Worm (Caenorhabditis elegans) whole organism, L2 larva: ENCODE results near the gene C02F5.10.

ENCODE experiments used
- C34F6.9 ChIP-seq: fragments of 150-350 bp; optimal IDR thresholded peaks from 2 replicates; lab custom pipeline; 2014; ENCODE audit warnings: missing biosample characterization, missing genetic modification characterization
- Y55F3AM.14 ChIP-seq: fragments of 200-800 bp; sonication (Bioruptor generic); optimal IDR thresholded peaks from 2 replicates; lab custom pipeline; 2018; ENCODE audit warnings: mild to moderate bottlenecking, missing genetic modification characterization, missing compliant biosample characterization
- ZK546.5 ChIP-seq: sonication (generic microtip); optimal IDR thresholded peaks from 2 replicates; lab custom pipeline; 2017; ENCODE audit warnings: missing biosample characterization, missing genetic modification characterization
- aly-2 ChIP-seq: fragments of 150-350 bp; optimal IDR thresholded peaks from 2 replicates; lab custom pipeline; 2014; ENCODE audit warnings: missing biosample characterization, missing genetic modification characterization
- ama-1 ChIP-seq: fragments of 150-350 bp; optimal IDR thresholded peaks from 2 replicates; lab custom pipeline; 2018; ENCODE audit warnings: inconsistent platforms
- blmp-1 ChIP-seq: sonication (generic microtip); optimal IDR thresholded peaks from 2 replicates; lab custom pipeline; 2017; ENCODE audit warnings: missing genetic modification characterization, mild to moderate bottlenecking, missing compliant biosample characterization, antibody characterized with exemption, moderate library complexity; ENCODE audit not compliant: insufficient read depth
- ceh-16 ChIP-seq: fragments of 150-350 bp; optimal IDR thresholded peaks from 2 replicates; lab custom pipeline; 2014; ENCODE audit warnings: missing biosample characterization, missing genetic modification characterization
- ceh-82 ChIP-seq: fragments of 150-350 bp; optimal IDR thresholded peaks from 2 replicates; lab custom pipeline; 2014; ENCODE audit warnings: missing biosample characterization, missing genetic modification characterization
- crh-2 ChIP-seq: sonication (generic microtip); optimal IDR thresholded peaks from 2 replicates; lab custom pipeline; 2017; ENCODE audit warnings: missing biosample characterization, missing genetic modification characterization
- egl-27 ChIP-seq: sonication (generic microtip); optimal IDR thresholded peaks from 3 replicates; lab custom pipeline; 2017; ENCODE audit warnings: missing biosample characterization, missing genetic modification reagents, missing genetic modification characterization
- elt-1 ChIP-seq: fragments of 150-350 bp; optimal IDR thresholded peaks from 2 replicates; lab custom pipeline; 2014; ENCODE audit warnings: missing biosample characterization, missing genetic modification characterization
- fos-1 ChIP-seq: fragments of 150-350 bp; optimal IDR thresholded peaks from 2 replicates; lab custom pipeline; 2014; ENCODE audit warnings: missing biosample characterization, missing genetic modification characterization
- gmeb-1 ChIP-seq: fragments of 150-350 bp; optimal IDR thresholded peaks from 2 replicates; lab custom pipeline; 2014; ENCODE audit warnings: missing biosample characterization, missing genetic modification characterization
- lsy-2 ChIP-seq, 2 experiments: fragments of 150-350 bp in 1 of 2; sonication (generic microtip) in 1 of 2; optimal IDR thresholded peaks; 2 replicates each; lab custom pipeline; 2014 to 2017; ENCODE audit warnings: missing biosample characterization in 2 of 2, missing genetic modification characterization in 2 of 2
- mab-5 ChIP-seq: fragments of 150-350 bp; optimal IDR thresholded peaks from 2 replicates; lab custom pipeline; 2014; ENCODE audit warnings: missing biosample characterization, missing genetic modification characterization
- mbf-1 ChIP-seq: sonication (generic microtip); optimal IDR thresholded peaks from 2 replicates; lab custom pipeline; 2017; ENCODE audit warnings: missing biosample characterization, missing genetic modification characterization
- mdl-1 ChIP-seq, 2 experiments: fragments of 150-350 bp in 1 of 2; sonication (generic microtip) in 1 of 2; optimal IDR thresholded peaks; 2 replicates each; lab custom pipeline; 2017; ENCODE audit warnings: missing biosample characterization in 2 of 2, missing genetic modification characterization in 2 of 2
- nhr-10 ChIP-seq: sonication (generic microtip); optimal IDR thresholded peaks from 2 replicates; lab custom pipeline; 2017; ENCODE audit warnings: missing biosample characterization, missing genetic modification characterization
- nhr-11 ChIP-seq: fragments of 150-350 bp; optimal IDR thresholded peaks from 2 replicates; lab custom pipeline; 2014; ENCODE audit warnings: missing biosample characterization, missing genetic modification characterization
- nhr-12 ChIP-seq: fragments of 150-350 bp; optimal IDR thresholded peaks from 2 replicates; lab custom pipeline; 2014; ENCODE audit warnings: missing biosample characterization, missing genetic modification characterization
- nhr-21 ChIP-seq: fragments of 150-350 bp; optimal IDR thresholded peaks from 2 replicates; lab custom pipeline; 2014; ENCODE audit warnings: missing biosample characterization, missing genetic modification characterization
- nhr-23 ChIP-seq: fragments of 150-350 bp; optimal IDR thresholded peaks from 2 replicates; lab custom pipeline; 2014; ENCODE audit warnings: missing biosample characterization, missing genetic modification reagents, missing genetic modification characterization
- nhr-25 ChIP-seq: fragments of 150-350 bp; sonication (generic microtip); optimal IDR thresholded peaks from 3 replicates; lab custom pipeline; 2014; ENCODE audit warnings: missing biosample characterization, missing genetic modification characterization
- nhr-6 ChIP-seq: fragments of 150-350 bp; optimal IDR thresholded peaks from 2 replicates; lab custom pipeline; 2014; ENCODE audit warnings: missing biosample characterization, missing genetic modification characterization
- nhr-77 ChIP-seq: fragments of 150-350 bp; optimal IDR thresholded peaks from 2 replicates; lab custom pipeline; 2014; ENCODE audit warnings: missing biosample characterization, missing genetic modification characterization
- peb-1 ChIP-seq: fragments of 150-350 bp; optimal IDR thresholded peaks from 2 replicates; lab custom pipeline; 2014; ENCODE audit warnings: missing biosample characterization, missing genetic modification characterization
- sem-4 ChIP-seq: fragments of 150-350 bp; optimal IDR thresholded peaks from 2 replicates; lab custom pipeline; 2014; ENCODE audit warnings: missing biosample characterization, missing genetic modification reagents, missing genetic modification characterization
- sma-3 ChIP-seq: sonication (generic microtip); optimal IDR thresholded peaks from 2 replicates; lab custom pipeline; 2016; ENCODE audit warnings: missing genetic modification reagents, missing genetic modification characterization, missing compliant biosample characterization
- snpc-4 ChIP-seq: fragments of 150-350 bp; optimal IDR thresholded peaks from 2 replicates; lab custom pipeline; 2014; ENCODE audit warnings: missing biosample characterization, missing genetic modification characterization
- unc-55 ChIP-seq: fragments of 150-350 bp; sonication (generic microtip); optimal IDR thresholded peaks from 3 replicates; lab custom pipeline; 2014; ENCODE audit warnings: missing biosample characterization, missing genetic modification reagents, missing genetic modification characterization
- unc-62 ChIP-seq: fragments of 150-350 bp; optimal IDR thresholded peaks from 2 replicates; lab custom pipeline; 2014; ENCODE audit warnings: missing biosample characterization, missing genetic modification reagents, missing genetic modification characterization
- zag-1 ChIP-seq: fragments of 150-350 bp; optimal IDR thresholded peaks from 2 replicates; lab custom pipeline; 2014; ENCODE audit warnings: missing biosample characterization, missing genetic modification characterization
- ztf-1 ChIP-seq: fragments of 200-800 bp; sonication (Bioruptor generic); conservative IDR thresholded peaks from 2 replicates; pipeline ENCODE4 v1.3.6; 2022; ENCODE audit warnings: missing genetic modification characterization, missing compliant biosample characterization
- ztf-11 ChIP-seq: sonication (generic microtip); optimal IDR thresholded peaks from 2 replicates; lab custom pipeline; 2017; ENCODE audit warnings: missing biosample characterization, missing genetic modification characterization

The C02F5.10 gene

ce11 chrIII:8227511-8227910, 21.8 kb downstream of the C02F5.10 start, which contains the start of gene fbxl-1 (continued):
- TF ChIP-seq aly-2 (tag; lab: Kevin White, UChicago) (no peak), fos-1 (peak; percentile 70), ceh-82 (no peak), mbf-1 (tag; lab: Kevin White, UChicago) (no peak), gmeb-1 (tag; lab: Kevin White, UChicago) (peak; percentile 44), ztf-11 (tag; lab: Kevin White, UChicago) (no peak), peb-1 (tag; lab: Kevin White, UChicago) (no peak)

- TF ChIP-seq Y55F3AM.14 (GFP tag; lab: Kevin White, UChicago): no peak
- no peak for TF ChIP-seq fos-1
- no peak for TF ChIP-seq ceh-82
- no peak for TF ChIP-seq nhr-21 (tag; lab: Kevin White, UChicago)
- no peak for TF ChIP-seq crh-2 (tag; lab: Kevin White, UChicago)
- TF ChIP-seq egl-27 (tag; lab: Kevin White, UChicago): no peak
- TF ChIP-seq nhr-25 (tag; lab: Kevin White, UChicago): no peak
Observed at ce11 chrIII:8226178-8226577, 23.1 kb downstream of the C02F5.10 start, which contains the start of gene rfs-1. Gene rfs-1 (plus strand): TSS chrIII:8226478.

- TF ChIP-seq unc-55 (GFP tag; lab: Kevin White, UChicago) (peak; percentile 32), sem-4 (tag; lab: Kevin White, UChicago) (no peak), unc-62 (GFP tag; lab: Kevin White, UChicago) (no peak), lsy-2 (tag; optimal IDR thresholded peaks at IDR 0.05; lab: Kevin White, UChicago) (peak in 1 of 2 experiments; percentile 32), ceh-16 (no peak), nhr-10 (no peak)
Observed at ce11 chrIII:8224769-8225168, 24.5 kb downstream of the C02F5.10 start, which contains the start of gene mob-4. Gene mob-4 (plus strand): TSS chrIII:8225097.

- TF ChIP-seq mab-5 (tag; lab: Kevin White, UChicago): no peak
- no peak for TF ChIP-seq ZK546.5 (tag; lab: Kevin White, UChicago)
- TF ChIP-seq ztf-11 (tag; lab: Kevin White, UChicago): no peak
- no peak for TF ChIP-seq lsy-2 (tag; optimal IDR thresholded peaks at IDR 0.05; lab: Kevin White, UChicago)
Observed at ce11 chrIII:8220081-8220480, 29.2 kb downstream of the C02F5.10 start.

- TF ChIP-seq mab-5 (tag; lab: Kevin White, UChicago): no peak
- TF ChIP-seq elt-1 (tag; lab: Kevin White, UChicago): no peak
- TF ChIP-seq zag-1 (tag; lab: Kevin White, UChicago): no peak
- no peak for TF ChIP-seq lsy-2 (tag; optimal IDR thresholded peaks at IDR 0.05; lab: Kevin White, UChicago)
- no peak for TF ChIP-seq sma-3 (GFP tag; lab: Kevin White, UChicago)
- no peak for TF ChIP-seq ztf-1 (GFP tag; lab: Robert Waterston, UW)
- TF ChIP-seq ZK546.5 (tag; lab: Kevin White, UChicago): no peak
- no peak for TF ChIP-seq Y55F3AM.14 (GFP tag; lab: Kevin White, UChicago)
- no peak for TF ChIP-seq nhr-12 (tag; lab: Kevin White, UChicago)
- TF ChIP-seq ama-1 (lab: Kevin White, UChicago): no peak
- TF ChIP-seq nhr-10: no peak
- TF ChIP-seq nhr-11 (tag; lab: Kevin White, UChicago): no peak
- no peak for TF ChIP-seq crh-2 (tag; lab: Kevin White, UChicago)
- TF ChIP-seq snpc-4 (tag; lab: Kevin White, UChicago): no peak
- no peak for TF ChIP-seq nhr-6 (tag; lab: Kevin White, UChicago)
- TF ChIP-seq fos-1: no peak
- no peak for TF ChIP-seq blmp-1
- no peak for TF ChIP-seq nhr-77 (tag; lab: Kevin White, UChicago)
- no peak for TF ChIP-seq nhr-23
- no peak for TF ChIP-seq C34F6.9 (tag; lab: Kevin White, UChicago)
Observed at ce11 chrIII:8217919-8218318, 31.4 kb downstream of the C02F5.10 start, which contains the start of gene C30A5.16. Gene C30A5.16 (plus strand): TSS chrIII:8218219.

- TF ChIP-seq unc-55 (GFP tag; lab: Kevin White, UChicago): peak; percentile 4
- TF ChIP-seq mdl-1 (tag; optimal IDR thresholded peaks at IDR 0.05; lab: Kevin White, UChicago): no peak
- TF ChIP-seq, all 48 proteins: peak for 1
Observed at ce11 chrIII:8216224-8216623, 33.1 kb downstream of the C02F5.10 start, which contains the start of gene unc-86. Gene unc-86 (minus strand): TSS chrIII:8216336.
